Worm (Caenorhabditis elegans): ENCODE data around the gene clec-149.

Gene clec-149

DNA sequence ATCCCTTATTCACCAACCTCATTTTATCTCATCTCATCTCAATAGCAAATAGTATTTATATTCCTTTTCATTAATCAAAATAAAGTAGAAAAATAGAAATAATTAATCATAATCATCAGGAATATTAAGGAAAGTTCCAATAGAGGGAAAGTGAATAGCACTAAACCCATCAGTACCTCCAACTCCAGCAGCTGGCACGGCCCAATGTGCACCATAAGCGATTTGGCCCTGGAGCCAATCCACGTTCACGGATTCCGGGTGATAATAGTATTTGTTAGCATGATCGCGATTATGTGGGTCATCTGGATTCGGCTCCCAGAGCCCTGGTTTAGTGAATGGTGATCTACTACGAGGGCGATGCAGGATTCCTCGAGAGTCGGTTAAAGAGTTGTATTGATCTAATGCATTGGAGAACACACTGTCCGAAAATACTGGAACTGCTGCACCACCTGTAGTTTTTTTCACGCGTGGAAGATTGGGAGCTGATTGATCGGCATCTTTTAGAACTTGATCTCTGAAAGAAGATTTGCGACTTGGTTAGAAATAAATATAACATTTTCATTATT is 12.8 kb downstream of the clec-149 start (continued):
- peak; percentile 72 for TF ChIP-seq nhr-48 (tag; optimal IDR thresholded peaks at IDR 0.05)
- TF ChIP-seq ceh-44 (GFP tag; IDR thresholded peaks at IDR 0.05), result peak; percentile 38; the same call in 1 of the 2 replicates
- TF ChIP-seq daf-16 (GFP tag; optimal IDR thresholded peaks at IDR 0.05), result peak in 1 of 2 experiments; percentile 81
- TF ChIP-seq daf-16 (tag; optimal IDR thresholded peaks at IDR 0.05), result peak; percentile 66
- peak; percentile 85 for TF ChIP-seq dmd-9 (GFP tag; IDR thresholded peaks at IDR 0.05)
- TF ChIP-seq lin-39 (tag; optimal IDR thresholded peaks at IDR 0.05), result no peak
- TF ChIP-seq pha-4 (GFP tag; IDR thresholded peaks at IDR 0.05), result peak; percentile 95
- no peak for TF ChIP-seq pha-4 (tag; optimal IDR thresholded peaks at IDR 0.05)
- peak; percentile 93; the same call in 1 of the 2 replicates for TF ChIP-seq vab-7 (GFP tag; IDR thresholded peaks at IDR 0.05)
- peak; percentile 84 for TF ChIP-seq snpc-1.2 (GFP tag; IDR thresholded peaks at IDR 0.05)
- TF ChIP-seq egl-43 (GFP tag; IDR thresholded peaks at IDR 0.05), result peak; percentile 96
- TF ChIP-seq Y75B8A.6 (GFP tag; IDR thresholded peaks at IDR 0.05), result peak; percentile 99
- peak; percentile 94 for TF ChIP-seq duxl-1 (tag; optimal IDR thresholded peaks at IDR 0.05; ENCODE audit: poor library complexity)
- peak; percentile 55 to 96 for TF ChIP-seq hif-1 (tag; optimal IDR thresholded peaks at IDR 0.05)
- TF ChIP-seq F44E2.7 (GFP tag; IDR thresholded peaks at IDR 0.05), result 0 out of 2 replicates have a peak, but pooled peaks have one; percentile 58
- TF ChIP-seq Y105C5A.15 (GFP tag; IDR thresholded peaks at IDR 0.05), result peak; percentile 99
- no peak for TF ChIP-seq egl-27 (tag; optimal IDR thresholded peaks at IDR 0.05)

DNA sequence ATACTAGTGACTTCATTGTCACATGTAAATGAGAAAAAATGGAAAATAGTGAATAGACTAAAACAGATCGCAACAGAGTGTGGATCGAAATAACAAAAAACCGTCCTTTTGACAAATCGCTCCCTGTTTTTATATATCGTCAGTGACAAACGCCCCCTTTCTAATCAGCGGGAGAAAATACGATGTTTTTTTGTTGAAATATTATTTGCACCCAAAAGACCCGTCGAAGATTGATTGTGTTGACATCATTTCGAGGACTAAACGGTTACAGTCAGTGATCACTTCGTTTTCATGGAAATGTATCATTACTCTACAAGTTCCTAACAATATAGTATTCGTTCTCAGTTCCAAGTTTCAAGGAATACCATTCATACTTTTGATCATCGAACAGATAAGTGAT is 16.5 kb downstream of the clec-149 start, which contains the start of gene dos-3:
TSS of gene dos-3 (minus strand) at position 101 of the 400 bp plus-strand sequence.
- TF ChIP-seq Y75B8A.6 (GFP tag; IDR thresholded peaks at IDR 0.05) (no peak), lin-15B (tag; optimal IDR thresholded peaks at IDR 0.05) (no peak), pha-4 (GFP tag; IDR thresholded peaks at IDR 0.05) (no peak), pha-4 (tag; optimal IDR thresholded peaks at IDR 0.05) (no peak), nhr-111 (GFP tag; optimal IDR thresholded peaks at IDR 0.05) (no peak), ceh-44 (GFP tag; IDR thresholded peaks at IDR 0.05) (no peak), ztf-7 (tag; optimal IDR thresholded peaks at IDR 0.05) (no peak), dmd-6 (GFP tag; IDR thresholded peaks at IDR 0.05) (no peak), dpl-1 (GFP tag; optimal IDR thresholded peaks at IDR 0.05) (no peak), pqm-1 (tag; optimal IDR thresholded peaks at IDR 0.05) (no peak), F44E2.7 (GFP tag; IDR thresholded peaks at IDR 0.05) (no peak), sdz-12 (GFP tag; optimal IDR thresholded peaks at IDR 0.05) (no peak), D1046.2 (GFP tag; IDR thresholded peaks at IDR 0.05) (no peak)

DNA sequence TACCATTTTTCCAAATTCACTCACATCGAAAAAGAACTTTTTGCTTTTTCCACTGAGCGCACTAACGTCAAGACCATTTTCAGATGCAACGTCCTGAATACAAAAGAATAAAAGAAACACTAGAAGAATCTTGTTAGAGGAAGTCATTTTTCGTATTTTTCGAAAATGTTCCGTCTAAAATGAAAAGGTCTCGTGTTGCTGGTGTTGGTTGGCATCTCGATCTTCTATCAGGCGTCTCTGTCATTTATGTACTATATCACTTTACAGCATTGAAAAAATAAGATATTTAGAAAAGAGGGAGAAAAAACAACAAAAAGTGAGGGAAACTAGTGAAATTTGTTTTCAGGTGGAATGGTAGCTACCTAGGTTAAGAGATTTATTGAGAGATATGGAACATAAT is 18.2 kb downstream of the clec-149 start, which contains the start of gene K02F3.9:
TSS of gene K02F3.9 (minus strand) at position 190 of the 400 bp plus-strand sequence.
- TF ChIP-seq dpl-1 (GFP tag; optimal IDR thresholded peaks at IDR 0.05) (no peak), nhr-6 (tag; optimal IDR thresholded peaks at IDR 0.05) (no peak), aly-2 (tag; optimal IDR thresholded peaks at IDR 0.05) (no peak), snpc-4 (tag; optimal IDR thresholded peaks at IDR 0.05) (no peak), nhr-48 (tag; optimal IDR thresholded peaks at IDR 0.05) (no peak), mdt-29 (GFP tag; IDR thresholded peaks at IDR 0.05) (no peak), hlh-30 (tag; optimal IDR thresholded peaks at IDR 0.05; ENCODE audit: insufficient read depth) (peak; percentile 2)

DNA sequence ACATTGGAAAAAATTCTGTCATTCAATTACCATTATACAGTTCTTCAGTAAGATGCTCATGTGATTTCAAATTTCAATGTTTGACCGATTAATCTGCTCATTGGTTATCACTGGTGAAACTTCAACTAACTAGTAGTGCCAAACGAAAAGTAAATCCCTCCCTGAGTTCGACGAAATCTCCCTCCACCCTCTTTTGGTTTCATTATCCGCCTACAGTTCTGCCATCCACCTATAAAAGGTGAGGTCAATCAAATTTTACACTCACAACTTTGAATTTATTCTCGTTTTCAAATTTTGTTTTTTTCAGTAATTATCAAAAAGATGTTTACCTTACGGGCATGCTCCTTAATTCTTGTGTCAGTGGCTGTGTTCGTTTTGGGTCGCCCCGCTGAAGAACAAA is 19.6 kb downstream of the clec-149 start, which contains the start of gene far-8:
TSS of gene far-8 (plus strand) at position 301 of the 400 bp plus-strand sequence.
- TF ChIP-seq ceh-20 (GFP tag; IDR thresholded peaks at IDR 0.05) (no peak), arid-1 (GFP tag; conservative IDR thresholded peaks at IDR 0.05) (no peak), aly-2 (tag; optimal IDR thresholded peaks at IDR 0.05) (no peak), daf-19 (GFP tag; conservative IDR thresholded peaks at IDR 0.05) (no peak), fkh-10 (GFP tag; optimal IDR thresholded peaks at IDR 0.05) (no peak), ceh-82 (tag; optimal IDR thresholded peaks at IDR 0.05) (no peak), mes-2 (tag; optimal IDR thresholded peaks at IDR 0.05; ENCODE audit: poor library complexity, severe bottlenecking) (no peak), mdt-29 (GFP tag; IDR thresholded peaks at IDR 0.05) (no peak), set-16 (GFP tag; IDR thresholded peaks at IDR 0.05) (no peak), php-3 (GFP tag; IDR thresholded peaks at IDR 0.05) (no peak), attf-4 (tag; optimal IDR thresholded peaks at IDR 0.05) (no peak), lim-7 (GFP tag; IDR thresholded peaks at IDR 0.05) (no peak)
